Fruit fly (Drosophila melanogaster) whole organism, prepupa: ENCODE measurements around the gene CG17191.

ENCODE experiments used
- CG11902 ChIP-seq: fragments of 200-800 bp; sonication (Bioruptor generic); optimal IDR thresholded peaks from 3 replicates; lab custom pipeline; 2016; ENCODE audit warnings: missing biosample characterization, missing genetic modification characterization
- CG15336 ChIP-seq: fragments of 200-800 bp; sonication (Bioruptor generic); IDR thresholded peaks from 2 replicates; pipeline ENCODE4 v1.3.6; 2022; ENCODE audit warnings: missing biosample characterization, missing genetic modification characterization
- CG1621 ChIP-seq: fragments of 200-800 bp; sonication (Bioruptor generic); optimal IDR thresholded peaks from 3 replicates; lab custom pipeline; 2018; ENCODE audit warnings: missing biosample characterization, mild to moderate bottlenecking, missing genetic modification characterization
- CG3032 ChIP-seq: fragments of 200-800 bp; optimal IDR thresholded peaks from 2 replicates; lab custom pipeline; 2019; ENCODE audit warnings: missing biosample characterization, mild to moderate bottlenecking, missing genetic modification characterization, moderate library complexity
- Eip78C ChIP-seq: fragments of 200-800 bp; sonication (Bioruptor generic); peaks from one replicate; lab custom pipeline; 2016; ENCODE audit warnings: missing biosample characterization, missing genetic modification characterization
- Eip93F ChIP-seq: fragments of 200-800 bp; sonication (Bioruptor generic); optimal IDR thresholded peaks from 2 replicates; lab custom pipeline; 2016; ENCODE audit warnings: missing biosample characterization, mild to moderate bottlenecking, missing genetic modification characterization
- Hr38 ChIP-seq: sonication (Bioruptor generic); optimal IDR thresholded peaks from 2 replicates; lab custom pipeline; 2016; ENCODE audit warnings: missing biosample characterization, missing genetic modification characterization
- Lpt ChIP-seq: fragments of 200-800 bp; sonication (Bioruptor generic); optimal IDR thresholded peaks from 3 replicates; lab custom pipeline; 2016; ENCODE audit warnings: missing biosample characterization, missing genetic modification characterization
- OdsH ChIP-seq: fragments of 200-800 bp; sonication (Bioruptor generic); optimal IDR thresholded peaks from 3 replicates; lab custom pipeline; 2016; ENCODE audit warnings: missing biosample characterization, missing genetic modification characterization
- esn ChIP-seq: fragments of 200-800 bp; sonication (Bioruptor generic); optimal IDR thresholded peaks from 2 replicates; lab custom pipeline; 2016; ENCODE audit warnings: missing biosample characterization, mild to moderate bottlenecking, missing genetic modification characterization, moderate library complexity
- fd59A ChIP-seq: fragments of 200-800 bp; sonication (Bioruptor generic); optimal IDR thresholded peaks from 2 replicates; lab custom pipeline; 2017; ENCODE audit warnings: missing biosample characterization, mild to moderate bottlenecking, missing genetic modification characterization, missing genetic modification reagents
- svp ChIP-seq: fragments of 200-800 bp; sonication (Bioruptor generic); peaks from one replicate; lab custom pipeline; 2016; ENCODE audit warnings: missing biosample characterization, missing genetic modification characterization

dm6 chr3R:27019701-27020172 lies at the start of gene CG17191:
- TF ChIP-seq CG11902 (GFP tag; lab: Kevin White, UChicago), result no peak
- TF ChIP-seq Eip78C (GFP tag; lab: Kevin White, UChicago), result no peak
- TF ChIP-seq esn (GFP tag; lab: Kevin White, UChicago), result no peak
- TF ChIP-seq CG3032, result no peak
- TF ChIP-seq svp (GFP tag; lab: Kevin White, UChicago), result no peak
- no peak for TF ChIP-seq Hr38 (GFP tag; lab: Kevin White, UChicago)
- TF ChIP-seq Lpt (GFP tag; lab: Kevin White, UChicago), result no peak
- no peak for TF ChIP-seq Eip93F (GFP tag; lab: Kevin White, UChicago)
- no peak for TF ChIP-seq CG1621 (tag; lab: Kevin White, UChicago)
- no peak for TF ChIP-seq fd59A
- no peak for TF ChIP-seq CG15336
- no peak for TF ChIP-seq OdsH (GFP tag; lab: Kevin White, UChicago)
